Worm (Caenorhabditis elegans) whole organism, L1 larva: ENCODE results near the gene K08D9.2.

Experiments
- F16B12.6 ChIP-seq: fragments of 150-350 bp; optimal IDR thresholded peaks from 2 replicates; lab custom pipeline; 2014; ENCODE audit warnings: missing biosample characterization, missing genetic modification characterization
- aha-1 ChIP-seq: fragments of 150-350 bp; optimal IDR thresholded peaks from 2 replicates; lab custom pipeline; 2014; ENCODE audit warnings: missing biosample characterization, missing genetic modification characterization
- alr-1 ChIP-seq: fragments of 200-800 bp; sonication (Bioruptor generic); optimal IDR thresholded peaks from 2 replicates; lab custom pipeline; 2018; ENCODE audit warnings: borderline replicate concordance, mild to moderate bottlenecking, missing genetic modification characterization, missing compliant biosample characterization
- aly-2 ChIP-seq: fragments of 150-350 bp; optimal IDR thresholded peaks from 2 replicates; lab custom pipeline; 2014; ENCODE audit warnings: missing biosample characterization, missing genetic modification characterization
- ama-1 ChIP-seq: fragments of 150-350 bp; optimal IDR thresholded peaks from 2 replicates; lab custom pipeline; 2014
- ceh-63 ChIP-seq: fragments of 200-800 bp; sonication (Bioruptor generic); optimal IDR thresholded peaks from 2 replicates; lab custom pipeline; 2018; ENCODE audit warnings: mild to moderate bottlenecking, missing genetic modification characterization, missing compliant biosample characterization
- dsc-1 ChIP-seq: sonication (generic microtip); optimal IDR thresholded peaks from 2 replicates; lab custom pipeline; 2016; ENCODE audit warnings: mild to moderate bottlenecking, missing genetic modification characterization, missing compliant biosample characterization
- efl-1 ChIP-seq, 4 experiments: fragments of 150-350 bp; optimal IDR thresholded peaks in 3 of 4; peaks in 1 of 4; 1 replicate in 1 of 4; 2 replicates in 3 of 4; lab custom pipeline; 2014; ENCODE audit warnings: missing biosample characterization in 2 of 4, missing genetic modification characterization in 2 of 4, missing genetic modification reagents in 2 of 4
- egl-13 ChIP-seq: sonication (generic microtip); optimal IDR thresholded peaks from 2 replicates; lab custom pipeline; 2016; ENCODE audit warnings: missing genotype, missing genetic modification reagents, missing genetic modification characterization, missing compliant biosample characterization
- elt-2 ChIP-seq: sonication (generic microtip); optimal IDR thresholded peaks from 2 replicates; lab custom pipeline; 2016; ENCODE audit warnings: missing genetic modification characterization, mild to moderate bottlenecking, inconsistent platforms, missing compliant biosample characterization, missing genetic modification reagents
- elt-3 ChIP-seq, 6 experiments: fragments of 150-350 bp in 1 of 6; sonication (generic microtip); optimal IDR thresholded peaks; 2 replicates each; lab custom pipeline; 2017 to 2018; ENCODE audit warnings: missing biosample characterization in 6 of 6, missing genetic modification characterization in 6 of 6, inconsistent platforms in 1 of 6
- fkh-4 ChIP-seq: sonication (generic microtip); optimal IDR thresholded peaks from 2 replicates; lab custom pipeline; 2016; ENCODE audit warnings: missing compliant biosample characterization, missing genetic modification characterization, borderline replicate concordance
- hlh-17 ChIP-seq: fragments of 200-800 bp; sonication (Bioruptor generic); optimal IDR thresholded peaks from 2 replicates; lab custom pipeline; 2018; ENCODE audit warnings: missing genetic modification characterization, mild to moderate bottlenecking, missing compliant biosample characterization, moderate library complexity, borderline replicate concordance
- hpl-2 ChIP-seq: fragments of 150-350 bp; optimal IDR thresholded peaks from 2 replicates; lab custom pipeline; 2014; ENCODE audit warnings: missing biosample characterization, missing genetic modification reagents, missing genetic modification characterization
- irx-1 ChIP-seq: sonication (generic microtip); optimal IDR thresholded peaks from 2 replicates; lab custom pipeline; 2016; ENCODE audit warnings: missing genetic modification characterization, missing compliant biosample characterization
- isw-1 ChIP-seq: fragments of 200-800 bp; sonication (Bioruptor generic); IDR thresholded peaks from 2 replicates; pipeline ENCODE4 v1.3.6; 2022; ENCODE audit warnings: missing genetic modification characterization, missing compliant biosample characterization
- jun-1 ChIP-seq: fragments of 150-350 bp; optimal IDR thresholded peaks from 2 replicates; lab custom pipeline; 2014; ENCODE audit warnings: missing biosample characterization, missing genetic modification reagents, missing genetic modification characterization
- lsy-2 ChIP-seq, 2 experiments: fragments of 150-350 bp; optimal IDR thresholded peaks; 2 replicates each; lab custom pipeline; 2014; ENCODE audit warnings: missing biosample characterization in 2 of 2, missing genetic modification characterization in 2 of 2
- mab-9 ChIP-seq: fragments of 200-800 bp; sonication (Bioruptor generic); IDR thresholded peaks from 2 replicates; pipeline ENCODE4 v1.3.6; 2022; ENCODE audit warnings: missing genetic modification reagents, missing genetic modification characterization, missing compliant biosample characterization
- mdl-1 ChIP-seq, 2 experiments: fragments of 150-350 bp; optimal IDR thresholded peaks; 2 replicates each; lab custom pipeline; 2014 to 2017; ENCODE audit warnings: missing biosample characterization in 2 of 2, missing genetic modification characterization in 2 of 2, inconsistent platforms in 1 of 2
- nhr-20 ChIP-seq: sonication (generic microtip); optimal IDR thresholded peaks from 2 replicates; lab custom pipeline; 2016; ENCODE audit warnings: mild to moderate bottlenecking, missing genetic modification characterization, missing compliant biosample characterization
- nhr-71 ChIP-seq: sonication (generic microtip); optimal IDR thresholded peaks from 2 replicates; lab custom pipeline; 2016; ENCODE audit warnings: mild to moderate bottlenecking, missing genetic modification characterization, moderate library complexity, missing compliant biosample characterization
- nhr-76 ChIP-seq: sonication (generic microtip); optimal IDR thresholded peaks from 2 replicates; lab custom pipeline; 2017; ENCODE audit warnings: missing biosample characterization, missing genetic modification characterization
- nhr-77 ChIP-seq: fragments of 150-350 bp; optimal IDR thresholded peaks from 2 replicates; lab custom pipeline; 2014; ENCODE audit warnings: missing biosample characterization, missing genetic modification characterization
- nhr-84 ChIP-seq: sonication (generic microtip); optimal IDR thresholded peaks from 2 replicates; lab custom pipeline; 2017; ENCODE audit warnings: missing biosample characterization, missing genetic modification characterization
- nhr-85 ChIP-seq: sonication (generic microtip); peaks from one replicate; lab custom pipeline; 2016; ENCODE audit warnings: missing genetic modification characterization, inconsistent platforms, missing compliant biosample characterization
- nhr-90 ChIP-seq: sonication (generic microtip); optimal IDR thresholded peaks from 2 replicates; lab custom pipeline; 2016; ENCODE audit warnings: mild to moderate bottlenecking, missing genetic modification characterization, missing compliant biosample characterization; ENCODE audit not compliant: poor library complexity
- rnt-1 ChIP-seq: sonication (generic microtip); optimal IDR thresholded peaks from 2 replicates; lab custom pipeline; 2016; ENCODE audit warnings: mild to moderate bottlenecking, missing genetic modification characterization, moderate library complexity, missing compliant biosample characterization
- snpc-4 ChIP-seq: fragments of 150-350 bp; optimal IDR thresholded peaks from 2 replicates; lab custom pipeline; 2014; ENCODE audit warnings: missing biosample characterization, missing genetic modification characterization
- snu-23 ChIP-seq: sonication (generic microtip); optimal IDR thresholded peaks from 2 replicates; lab custom pipeline; 2016; ENCODE audit warnings: missing genetic modification characterization, missing compliant biosample characterization
- sptf-1 ChIP-seq: fragments of 150-350 bp; optimal IDR thresholded peaks from 2 replicates; lab custom pipeline; 2014; ENCODE audit warnings: missing biosample characterization, missing genetic modification characterization
- sup-37 ChIP-seq: fragments of 200-800 bp; sonication (Bioruptor generic); optimal IDR thresholded peaks from 2 replicates; lab custom pipeline; 2018; ENCODE audit warnings: mild to moderate bottlenecking, missing genetic modification characterization, missing compliant biosample characterization
- swsn-7 ChIP-seq: sonication (generic microtip); optimal IDR thresholded peaks from 2 replicates; lab custom pipeline; 2016; ENCODE audit warnings: missing genetic modification characterization, missing compliant biosample characterization
- tbx-2 ChIP-seq: sonication (generic microtip); optimal IDR thresholded peaks from 2 replicates; lab custom pipeline; 2016; ENCODE audit warnings: missing genetic modification characterization, missing compliant biosample characterization
- unc-86 ChIP-seq: sonication (generic microtip); optimal IDR thresholded peaks from 2 replicates; lab custom pipeline; 2016; ENCODE audit warnings: missing genetic modification characterization, missing compliant biosample characterization
- unc-98 ChIP-seq: fragments of 200-800 bp; sonication (Bioruptor generic); IDR thresholded peaks from 2 replicates; pipeline ENCODE4 v1.3.6; 2022; ENCODE audit warnings: missing genetic modification characterization, missing compliant biosample characterization
- xbp-1 ChIP-seq: sonication (generic microtip); optimal IDR thresholded peaks from 2 replicates; lab custom pipeline; 2016; ENCODE audit warnings: missing genetic modification characterization, missing compliant biosample characterization
- zag-1 ChIP-seq: fragments of 150-350 bp; optimal IDR thresholded peaks from 2 replicates; lab custom pipeline; 2014; ENCODE audit warnings: missing biosample characterization, missing genetic modification characterization

Gene K08D9.2

DNA sequence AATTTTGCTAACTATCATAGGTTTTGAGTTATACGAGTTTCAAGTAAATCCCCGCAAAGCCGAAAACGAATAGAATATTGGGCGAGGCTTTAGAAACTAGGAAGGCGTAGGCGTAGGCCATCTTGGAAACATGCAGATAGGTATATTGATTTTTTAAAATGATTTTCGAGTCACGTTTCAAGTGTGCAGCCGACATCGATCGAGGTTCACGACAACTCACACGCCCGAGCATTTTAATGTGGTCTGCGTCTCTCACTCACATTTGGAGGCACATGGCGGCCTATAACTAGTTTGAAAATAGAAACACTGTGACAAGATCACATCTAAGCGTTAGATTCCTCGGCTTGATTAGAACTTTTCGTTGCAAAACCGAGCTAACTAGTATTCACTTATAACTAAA is at the start of gene K08D9.2:
Gene K08D9.2, plus strand, starts transcription at position 301 of the 400 bp plus-strand sequence.
- no peak for TF ChIP-seq egl-13

DNA sequence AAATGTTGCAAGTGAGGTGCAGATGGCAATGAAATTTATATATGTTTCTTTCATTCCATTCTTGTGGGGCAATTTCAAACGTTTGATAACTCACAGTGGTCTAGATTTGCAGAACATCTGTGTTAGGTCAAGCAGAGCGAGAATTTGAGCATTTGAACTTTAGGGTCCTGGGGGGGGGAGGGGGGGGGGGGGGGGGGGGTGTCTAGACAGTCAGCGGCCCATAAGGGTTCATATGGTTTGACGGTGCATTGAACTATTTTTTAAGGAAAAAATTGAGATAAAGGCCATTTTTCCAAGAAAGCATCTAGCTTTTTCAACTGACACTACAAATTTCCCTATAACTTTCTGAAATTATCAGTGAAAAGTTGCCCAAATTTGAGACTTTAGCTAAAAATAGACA is 41.6 kb upstream of the K08D9.2 start:
- TF ChIP-seq snpc-4 (no peak), mdl-1 (tag; optimal IDR thresholded peaks at IDR 0.05; lab: Kevin White, UChicago) (no peak), swsn-7 (tag; lab: Kevin White, UChicago) (no peak), nhr-84 (tag; lab: Kevin White, UChicago) (no peak), xbp-1 (tag; lab: Kevin White, UChicago) (no peak), lsy-2 (tag; optimal IDR thresholded peaks at IDR 0.05; lab: Kevin White, UChicago) (no peak), rnt-1 (no peak), mab-9 (no peak), dsc-1 (tag; lab: Kevin White, UChicago) (no peak), F16B12.6 (tag; lab: Kevin White, UChicago) (no peak), jun-1 (tag; lab: Kevin White, UChicago) (no peak), hlh-17 (GFP tag; lab: Kevin White, UChicago) (no peak), zag-1 (tag; lab: Kevin White, UChicago) (no peak), fkh-4 (tag; lab: Kevin White, UChicago) (no peak), nhr-85 (tag; lab: Kevin White, UChicago) (no peak)

DNA sequence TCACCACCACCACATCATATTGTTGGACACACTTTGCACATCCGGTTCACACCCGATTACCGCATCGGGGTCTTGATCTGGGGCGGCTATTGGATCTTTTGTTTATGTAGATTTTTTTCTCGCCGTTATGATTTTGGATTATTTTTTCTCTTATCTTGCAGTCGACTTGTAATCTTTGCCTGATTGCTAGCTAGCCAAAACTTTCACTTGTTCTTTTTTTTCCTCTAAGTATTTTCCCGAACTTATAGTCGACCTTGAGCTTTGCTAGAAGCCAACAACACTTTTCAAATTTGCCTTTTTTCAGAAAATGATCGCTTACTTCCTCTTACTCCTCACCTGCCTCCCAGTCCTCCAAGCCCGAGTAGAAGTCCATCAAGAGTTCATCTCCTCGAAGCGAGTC is 39.4 kb upstream of the K08D9.2 start, which contains the start of gene lag-2:
Gene lag-2, plus strand, starts transcription at position 301 of the 400 bp plus-strand sequence.
- TF ChIP-seq mdl-1 (tag; optimal IDR thresholded peaks at IDR 0.05; lab: Kevin White, UChicago) (no peak), ama-1 (lab: Kevin White, UChicago) (no peak), tbx-2 (no peak), aly-2 (tag; lab: Kevin White, UChicago) (no peak), xbp-1 (tag; lab: Kevin White, UChicago) (no peak), nhr-85 (tag; lab: Kevin White, UChicago) (no peak), hpl-2 (GFP tag; lab: Kevin White, UChicago) (no peak), snu-23 (GFP tag; lab: Kevin White, UChicago) (no peak), nhr-71 (tag; lab: Kevin White, UChicago) (no peak), egl-13 (no peak), alr-1 (tag; lab: Kevin White, UChicago) (no peak), irx-1 (tag; lab: Kevin White, UChicago) (no peak), zag-1 (tag; lab: Kevin White, UChicago) (no peak)

DNA sequence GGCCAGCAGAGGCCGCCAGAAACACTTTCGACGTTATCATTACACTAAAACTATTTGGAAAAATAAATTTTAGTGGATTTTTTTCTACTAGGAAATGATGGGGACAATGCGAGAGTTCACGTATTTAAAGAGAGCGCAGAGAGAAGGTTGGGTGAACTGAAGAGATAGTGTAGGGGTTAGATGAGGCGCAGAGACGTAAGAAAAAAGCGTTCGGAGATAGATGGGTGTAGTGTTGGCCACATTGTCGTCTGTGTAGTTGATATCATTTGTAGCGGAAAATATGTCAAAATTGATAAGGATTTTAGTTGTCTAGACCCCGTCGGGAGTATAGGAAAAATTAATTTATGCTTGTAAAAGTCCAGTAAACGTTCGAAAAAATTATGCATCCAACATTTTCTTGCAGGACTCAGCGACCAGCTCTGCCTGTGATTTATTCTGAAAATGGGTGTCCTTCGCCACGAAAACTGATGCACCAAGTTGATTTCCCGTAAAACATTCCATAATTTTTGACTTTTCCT is 34.3 kb upstream of the K08D9.2 start, which contains the start of the genes Y73C8B.3 and Y73C8B.9:
Gene Y73C8B.3, minus strand, starts transcription at position 147 of the 518 bp plus-strand sequence.
Gene Y73C8B.9, plus strand, starts transcription at position 468 of the 518 bp plus-strand sequence.
- TF ChIP-seq elt-3 (tag; optimal IDR thresholded peaks at IDR 0.05; lab: Kevin White, UChicago) (peak in 2 of 6 experiments; percentile 35 to 65), ceh-63 (no peak), efl-1 (optimal IDR thresholded peaks at IDR 0.05; lab: Kevin White, UChicago) (peak; percentile 9 to 11), efl-1 (GFP tag; optimal IDR thresholded peaks at IDR 0.05 in 1 of 2; lab: Kevin White, UChicago) (no peak), nhr-20 (tag; lab: Kevin White, UChicago) (peak; percentile 29), hlh-17 (GFP tag; lab: Kevin White, UChicago) (no peak), unc-86 (no peak), nhr-85 (tag; lab: Kevin White, UChicago) (peak; percentile 42), sup-37 (GFP tag; lab: Kevin White, UChicago) (no peak), rnt-1 (peak; percentile 14), snu-23 (GFP tag; lab: Kevin White, UChicago) (peak; percentile 32), aly-2 (tag; lab: Kevin White, UChicago) (no peak), elt-2 (peak; percentile 73), sptf-1 (no peak), mdl-1 (tag; optimal IDR thresholded peaks at IDR 0.05; lab: Kevin White, UChicago) (no peak), nhr-76 (tag; lab: Kevin White, UChicago) (no peak), isw-1 (GFP tag; lab: Robert Waterston, UW) (no peak), nhr-77 (tag; lab: Kevin White, UChicago) (no peak), nhr-90 (peak; percentile 33), unc-98 (GFP tag; lab: Robert Waterston, UW) (no peak), aha-1 (no peak)
- TF ChIP-seq, all 84 proteins: peak for 8
